Worm (Caenorhabditis elegans) whole organism, L4 larva: ENCODE measurements around the gene srz-97.

Experiments
- ceh-28 ChIP-seq: fragments of 150-350 bp; optimal IDR thresholded peaks from 2 replicates; lab custom pipeline; 2014; ENCODE audit warnings: missing biosample characterization, missing genetic modification reagents, missing genetic modification characterization
- lsy-2 ChIP-seq, 2 experiments: fragments of 150-350 bp in 1 of 2; sonication (generic microtip) in 1 of 2; optimal IDR thresholded peaks; 2 replicates each; lab custom pipeline; 2014 to 2017; ENCODE audit warnings: missing biosample characterization in 2 of 2, missing genetic modification characterization in 2 of 2
- mes-2 ChIP-seq: sonication (generic microtip); optimal IDR thresholded peaks from 2 replicates; lab custom pipeline; 2016; ENCODE audit warnings: missing genotype, mild to moderate bottlenecking, missing genetic modification characterization, missing compliant biosample characterization; ENCODE audit not compliant: poor library complexity, severe bottlenecking
- nhr-6 ChIP-seq: fragments of 150-350 bp; optimal IDR thresholded peaks from 2 replicates; lab custom pipeline; 2014; ENCODE audit warnings: missing biosample characterization, missing genetic modification characterization

ce11 chrV:14495493-14495892 lies 27.4 kb upstream of the srz-97 start:
- TF ChIP-seq nhr-6 (tag; lab: Kevin White, UChicago), result no peak
- no peak for TF ChIP-seq mes-2 (tag; lab: Kevin White, UChicago)
- TF ChIP-seq ceh-28 (tag; lab: Kevin White, UChicago), result no peak
- TF ChIP-seq lsy-2 (tag; optimal IDR thresholded peaks at IDR 0.05; lab: Kevin White, UChicago), result no peak
